Worm (Caenorhabditis elegans) whole organism, L1 larva: Measurements from ENCODE around the gene mrg-1.

Experiments used
- C16A3.4 ChIP-seq: fragments of 150-350 bp; optimal IDR thresholded peaks from 2 replicates; lab custom pipeline; 2014; ENCODE audit warnings: missing biosample characterization, missing genetic modification characterization
- F16B12.6 ChIP-seq: fragments of 150-350 bp; optimal IDR thresholded peaks from 2 replicates; lab custom pipeline; 2014; ENCODE audit warnings: missing biosample characterization, missing genetic modification characterization
- aha-1 ChIP-seq: fragments of 150-350 bp; optimal IDR thresholded peaks from 2 replicates; lab custom pipeline; 2014; ENCODE audit warnings: missing biosample characterization, missing genetic modification characterization
- ama-1 ChIP-seq: fragments of 150-350 bp; optimal IDR thresholded peaks from 2 replicates; lab custom pipeline; 2014
- blmp-1 ChIP-seq: fragments of 150-350 bp; optimal IDR thresholded peaks from 2 replicates; lab custom pipeline; 2014; ENCODE audit warnings: missing biosample characterization, missing genetic modification characterization
- dpl-1 ChIP-seq, 3 experiments: fragments of 150-350 bp in 2 of 3; sonication (generic microtip) in 1 of 3; optimal IDR thresholded peaks; 2 replicates each; lab custom pipeline; 2014 to 2017; ENCODE audit warnings: missing biosample characterization in 3 of 3, missing genetic modification characterization in 3 of 3, missing genetic modification reagents in 3 of 3
- dsc-1 ChIP-seq: sonication (generic microtip); optimal IDR thresholded peaks from 2 replicates; lab custom pipeline; 2016; ENCODE audit warnings: mild to moderate bottlenecking, missing genetic modification characterization, missing compliant biosample characterization
- efl-1 ChIP-seq, 4 experiments: fragments of 150-350 bp; optimal IDR thresholded peaks in 3 of 4; peaks in 1 of 4; 1 replicate in 1 of 4; 2 replicates in 3 of 4; lab custom pipeline; 2014; ENCODE audit warnings: missing biosample characterization in 2 of 4, missing genetic modification characterization in 2 of 4, missing genetic modification reagents in 2 of 4
- efl-3 ChIP-seq: fragments of 200-800 bp; sonication (Bioruptor generic); optimal IDR thresholded peaks from 2 replicates; lab custom pipeline; 2018; ENCODE audit warnings: mild to moderate bottlenecking, missing genetic modification characterization, missing compliant biosample characterization
- egl-13 ChIP-seq: sonication (generic microtip); optimal IDR thresholded peaks from 2 replicates; lab custom pipeline; 2016; ENCODE audit warnings: missing genotype, missing genetic modification reagents, missing genetic modification characterization, missing compliant biosample characterization
- egl-27 ChIP-seq, 2 experiments: fragments of 150-350 bp in 1 of 2; sonication (generic microtip); optimal IDR thresholded peaks; 3 replicates each; lab custom pipeline; 2017 to 2018; ENCODE audit warnings: missing biosample characterization in 2 of 2, missing genetic modification characterization in 2 of 2, missing genetic modification reagents in 2 of 2
- elt-3 ChIP-seq, 6 experiments: fragments of 150-350 bp in 1 of 6; sonication (generic microtip); optimal IDR thresholded peaks; 2 replicates each; lab custom pipeline; 2017 to 2018; ENCODE audit warnings: missing biosample characterization in 6 of 6, missing genetic modification characterization in 6 of 6, inconsistent platforms in 1 of 6
- ets-5 ChIP-seq: fragments of 200-800 bp; sonication (Bioruptor generic); IDR thresholded peaks from 2 replicates; pipeline ENCODE4 v1.3.6; 2022; ENCODE audit warnings: missing genetic modification characterization, missing compliant biosample characterization
- fkh-8 ChIP-seq: sonication (generic microtip); optimal IDR thresholded peaks from 2 replicates; lab custom pipeline; 2016; ENCODE audit warnings: mild to moderate bottlenecking, missing genetic modification characterization, missing compliant biosample characterization
- fos-1 ChIP-seq: fragments of 150-350 bp; optimal IDR thresholded peaks from 2 replicates; lab custom pipeline; 2014; ENCODE audit warnings: missing biosample characterization, missing genetic modification characterization
- hlh-17 ChIP-seq: fragments of 200-800 bp; sonication (Bioruptor generic); optimal IDR thresholded peaks from 2 replicates; lab custom pipeline; 2018; ENCODE audit warnings: missing genetic modification characterization, mild to moderate bottlenecking, missing compliant biosample characterization, moderate library complexity, borderline replicate concordance
- hpl-2 ChIP-seq: fragments of 150-350 bp; optimal IDR thresholded peaks from 2 replicates; lab custom pipeline; 2014; ENCODE audit warnings: missing biosample characterization, missing genetic modification reagents, missing genetic modification characterization
- isw-1 ChIP-seq: fragments of 200-800 bp; sonication (Bioruptor generic); IDR thresholded peaks from 2 replicates; pipeline ENCODE4 v1.3.6; 2022; ENCODE audit warnings: missing genetic modification characterization, missing compliant biosample characterization
- lin-14 ChIP-seq: fragments of 200-800 bp; sonication (Bioruptor generic); optimal IDR thresholded peaks from 2 replicates; lab custom pipeline; 2018; ENCODE audit warnings: mild to moderate bottlenecking, missing genetic modification characterization, moderate library complexity, missing compliant biosample characterization
- lin-35 ChIP-seq, 2 experiments: fragments of 150-350 bp; optimal IDR thresholded peaks; 2 replicates each; lab custom pipeline; 2014; ENCODE audit warnings: missing biosample characterization in 2 of 2, missing genetic modification characterization in 2 of 2, missing genetic modification reagents in 2 of 2
- lin-39 ChIP-seq: fragments of 150-350 bp; optimal IDR thresholded peaks from 2 replicates; lab custom pipeline; 2014; ENCODE audit warnings: missing biosample characterization, missing genetic modification reagents, missing genetic modification characterization
- lsy-2 ChIP-seq, 2 experiments: fragments of 150-350 bp; optimal IDR thresholded peaks; 2 replicates each; lab custom pipeline; 2014; ENCODE audit warnings: missing biosample characterization in 2 of 2, missing genetic modification characterization in 2 of 2
- mdl-1 ChIP-seq, 2 experiments: fragments of 150-350 bp; optimal IDR thresholded peaks; 2 replicates each; lab custom pipeline; 2014 to 2017; ENCODE audit warnings: missing biosample characterization in 2 of 2, missing genetic modification characterization in 2 of 2, inconsistent platforms in 1 of 2
- mep-1 ChIP-seq: fragments of 150-350 bp; optimal IDR thresholded peaks from 2 replicates; lab custom pipeline; 2014; ENCODE audit warnings: missing biosample characterization, missing genetic modification characterization
- nhr-12 ChIP-seq: sonication (generic microtip); optimal IDR thresholded peaks from 2 replicates; lab custom pipeline; 2017; ENCODE audit warnings: missing biosample characterization, missing genetic modification characterization
- nhr-47 ChIP-seq: sonication (generic microtip); optimal IDR thresholded peaks from 2 replicates; lab custom pipeline; 2016; ENCODE audit warnings: mild to moderate bottlenecking, missing genetic modification characterization, moderate library complexity, missing compliant biosample characterization
- nhr-71 ChIP-seq: sonication (generic microtip); optimal IDR thresholded peaks from 2 replicates; lab custom pipeline; 2016; ENCODE audit warnings: mild to moderate bottlenecking, missing genetic modification characterization, moderate library complexity, missing compliant biosample characterization
- nhr-76 ChIP-seq: sonication (generic microtip); optimal IDR thresholded peaks from 2 replicates; lab custom pipeline; 2017; ENCODE audit warnings: missing biosample characterization, missing genetic modification characterization
- nhr-85 ChIP-seq: sonication (generic microtip); peaks from one replicate; lab custom pipeline; 2016; ENCODE audit warnings: missing genetic modification characterization, inconsistent platforms, missing compliant biosample characterization
- pag-3 ChIP-seq: sonication (generic microtip); optimal IDR thresholded peaks from 2 replicates; lab custom pipeline; 2017; ENCODE audit warnings: missing genetic modification characterization, mild to moderate bottlenecking, missing compliant biosample characterization, antibody characterized with exemption, borderline replicate concordance; ENCODE audit not compliant: insufficient read depth
- pax-3 ChIP-seq: fragments of 200-800 bp; sonication (Bioruptor generic); optimal IDR thresholded peaks from 2 replicates; lab custom pipeline; 2018; ENCODE audit warnings: mild to moderate bottlenecking, missing genetic modification characterization, moderate library complexity, missing compliant biosample characterization
- snpc-4 ChIP-seq: fragments of 150-350 bp; optimal IDR thresholded peaks from 2 replicates; lab custom pipeline; 2014; ENCODE audit warnings: missing biosample characterization, missing genetic modification characterization
- snu-23 ChIP-seq: sonication (generic microtip); optimal IDR thresholded peaks from 2 replicates; lab custom pipeline; 2016; ENCODE audit warnings: missing genetic modification characterization, missing compliant biosample characterization
- sup-37 ChIP-seq: fragments of 200-800 bp; sonication (Bioruptor generic); optimal IDR thresholded peaks from 2 replicates; lab custom pipeline; 2018; ENCODE audit warnings: mild to moderate bottlenecking, missing genetic modification characterization, missing compliant biosample characterization
- unc-62 ChIP-seq: fragments of 150-350 bp; optimal IDR thresholded peaks from 2 replicates; lab custom pipeline; 2014; ENCODE audit warnings: missing biosample characterization, missing genetic modification reagents, missing genetic modification characterization
- unc-98 ChIP-seq: fragments of 200-800 bp; sonication (Bioruptor generic); IDR thresholded peaks from 2 replicates; pipeline ENCODE4 v1.3.6; 2022; ENCODE audit warnings: missing genetic modification characterization, missing compliant biosample characterization
- xbp-1 ChIP-seq: sonication (generic microtip); optimal IDR thresholded peaks from 2 replicates; lab custom pipeline; 2016; ENCODE audit warnings: missing genetic modification characterization, missing compliant biosample characterization
- zag-1 ChIP-seq: fragments of 150-350 bp; optimal IDR thresholded peaks from 2 replicates; lab custom pipeline; 2014; ENCODE audit warnings: missing biosample characterization, missing genetic modification characterization
- zip-4 ChIP-seq: fragments of 200-800 bp; sonication (Bioruptor generic); optimal IDR thresholded peaks from 2 replicates; lab custom pipeline; 2018; ENCODE audit warnings: mild to moderate bottlenecking, missing genetic modification characterization, moderate library complexity, missing compliant biosample characterization

mrg-1 gene

ce11 chrIII:12875653-12876052 is 1.2 kb upstream of the mrg-1 start:
- TF ChIP-seq hpl-2 (no peak), dsc-1 (tag; lab: Kevin White, UChicago) (no peak)
- TF ChIP-seq, all 84 proteins: peak for 0

ce11 chrIII:12870060-12870696 is 4.3 kb downstream of the mrg-1 start, which contains the start of gene Y37D8A.6:
Gene Y37D8A.6 (minus strand): TSS chrIII:12870297.
- TF ChIP-seq nhr-47 (peak; percentile 19), aha-1 (no peak), efl-1 (optimal IDR thresholded peaks at IDR 0.05; lab: Kevin White, UChicago) (peak in 1 of 2 experiments; percentile 39), efl-1 (GFP tag; optimal IDR thresholded peaks at IDR 0.05 in 1 of 2; lab: Kevin White, UChicago) (peak; percentile 27 to 87), egl-13 (no peak), lsy-2 (tag; optimal IDR thresholded peaks at IDR 0.05; lab: Kevin White, UChicago) (peak; percentile 15 to 27), ets-5 (GFP tag; lab: Robert Waterston, UW) (no peak), F16B12.6 (tag; lab: Kevin White, UChicago) (peak; percentile 78), nhr-71 (tag; lab: Kevin White, UChicago) (peak; percentile 14), lin-35 (GFP tag; optimal IDR thresholded peaks at IDR 0.05; lab: Kevin White, UChicago) (peak in 1 of 2 experiments; percentile 55), elt-3 (tag; optimal IDR thresholded peaks at IDR 0.05; lab: Kevin White, UChicago) (no peak), mep-1 (peak; percentile 9), dpl-1 (GFP tag; optimal IDR thresholded peaks at IDR 0.05; lab: Kevin White, UChicago) (peak in 2 of 3 experiments; percentile 39 to 50)

ce11 chrIII:12864648-12865047 is 9.8 kb downstream of the mrg-1 start, which contains the start of gene Y37D8A.8:
Gene Y37D8A.8 (plus strand): TSS chrIII:12864948.
- TF ChIP-seq xbp-1 (tag; lab: Kevin White, UChicago) = no peak
- TF ChIP-seq fos-1 = no peak
- TF ChIP-seq C16A3.4 (tag; lab: Kevin White, UChicago) = no peak

- TF ChIP-seq nhr-85 (peak; percentile 80), lin-14 (GFP tag; lab: Kevin White, UChicago) (peak; percentile 54), nhr-76 (tag; lab: Kevin White, UChicago) (no peak), lsy-2 (tag; optimal IDR thresholded peaks at IDR 0.05; lab: Kevin White, UChicago) (peak in 1 of 2 experiments; percentile 14), blmp-1 (peak; percentile 97), elt-3 (tag; optimal IDR thresholded peaks at IDR 0.05; lab: Kevin White, UChicago) (peak in 1 of 6 experiments; percentile 16), snu-23 (peak; percentile 28), dpl-1 (GFP tag; optimal IDR thresholded peaks at IDR 0.05; lab: Kevin White, UChicago) (peak in 1 of 3 experiments; percentile 7), isw-1 (GFP tag; lab: Robert Waterston, UW) (no peak), nhr-47 (peak; percentile 5), pag-3 (tag; lab: Kevin White, UChicago) (no peak)
Measured at ce11 chrIII:12860119-12860518, 14.3 kb downstream of the mrg-1 start.

ce11 chrIII:12856628-12857027 is 17.8 kb downstream of the mrg-1 start, which contains the start of gene Y37D8A.26:
Gene Y37D8A.26 (minus strand): TSS chrIII:12856728.
- TF ChIP-seq zag-1 (tag; lab: Kevin White, UChicago) = no peak
- no peak for TF ChIP-seq ets-5 (GFP tag; lab: Robert Waterston, UW)
- TF ChIP-seq lin-39 (tag; lab: Kevin White, UChicago) = no peak
- no peak for TF ChIP-seq ama-1
- TF ChIP-seq sup-37 (GFP tag; lab: Kevin White, UChicago) = no peak
- TF ChIP-seq pax-3 (tag; lab: Kevin White, UChicago) = no peak
- no peak for TF ChIP-seq mdl-1 (tag; optimal IDR thresholded peaks at IDR 0.05; lab: Kevin White, UChicago)
- TF ChIP-seq unc-98 (GFP tag; lab: Robert Waterston, UW) = no peak
- TF ChIP-seq hlh-17 (GFP tag; lab: Kevin White, UChicago) = no peak
- TF ChIP-seq unc-62 (GFP tag; lab: Kevin White, UChicago) = no peak
- no peak for TF ChIP-seq nhr-76 (tag; lab: Kevin White, UChicago)
- TF ChIP-seq nhr-12 (tag; lab: Kevin White, UChicago) = no peak
- TF ChIP-seq fkh-8 (tag; lab: Kevin White, UChicago) = no peak
- no peak for TF ChIP-seq elt-3 (tag; optimal IDR thresholded peaks at IDR 0.05; lab: Kevin White, UChicago)
- TF ChIP-seq egl-27 (tag; optimal IDR thresholded peaks at IDR 0.05; lab: Kevin White, UChicago) = no peak
- TF ChIP-seq snpc-4 = no peak
- TF ChIP-seq efl-3 (GFP tag; lab: Kevin White, UChicago) = no peak
- no peak for TF ChIP-seq zip-4
